Worm (Caenorhabditis elegans) whole organism, young adult: ENCODE measurements around the gene chil-19.

ENCODE experiments used
- hmg-1.2 ChIP-seq: fragments of 200-800 bp; sonication (Bioruptor generic); IDR thresholded peaks from 2 replicates; pipeline ENCODE4 v1.3.6; 2022; ENCODE audit warnings: missing genetic modification reagents, missing genetic modification characterization, missing compliant biosample characterization
- lin-40 ChIP-seq: sonication (generic microtip); optimal IDR thresholded peaks from 2 replicates; lab custom pipeline; 2016; ENCODE audit warnings: missing genetic modification characterization, mild to moderate bottlenecking, missing compliant biosample characterization, missing genotype, missing genetic modification reagents
- snpc-4 ChIP-seq, 5 experiments: fragments of 150-350 bp in 1 of 5; sonication (generic microtip) in 4 of 5; optimal IDR thresholded peaks; 2 replicates each; lab custom pipeline; 2014 to 2018; ENCODE audit warnings: missing genetic modification characterization in 5 of 5, missing biosample characterization in 3 of 5, antibody characterized with exemption in 2 of 5, mild to moderate bottlenecking in 2 of 5, missing compliant biosample characterization in 2 of 5, missing genotype in 2 of 5, moderate library complexity in 2 of 5, missing genetic modification reagents in 1 of 5

DNA sequence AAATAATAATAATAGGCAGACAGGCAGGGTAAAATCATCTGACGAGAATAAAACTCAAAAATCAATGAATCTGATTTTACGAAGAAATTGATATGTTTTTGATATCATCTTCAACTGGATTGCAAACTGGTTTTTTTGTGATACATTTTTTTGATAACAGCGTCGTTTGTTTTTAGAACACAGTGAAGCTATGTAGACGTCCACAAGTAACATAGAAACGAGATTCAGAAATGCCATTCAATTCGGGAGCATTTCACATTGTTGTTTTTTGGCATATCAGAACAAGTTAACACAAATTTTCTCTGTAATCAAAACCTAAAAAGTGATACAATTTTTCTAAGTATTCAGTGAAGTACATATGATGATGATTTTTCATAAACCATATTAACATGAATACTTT, 16.0 kb downstream of the chil-19 start, which contains the start of gene chil-13:
- no peak for TF ChIP-seq lin-40 (tag; lab: Kevin White, UChicago)
- no peak for TF ChIP-seq hmg-1.2 (GFP tag; lab: Robert Waterston, UW)
- TF ChIP-seq snpc-4 (GFP tag; optimal IDR thresholded peaks at IDR 0.05; lab: Kevin White, UChicago) = no peak
- TF ChIP-seq snpc-4 (tag; optimal IDR thresholded peaks at IDR 0.05; lab: Kevin White, UChicago) = no peak
